Worm (Caenorhabditis elegans) whole organism, L3 larva: ENCODE results near the gene ZK899.3.

ENCODE experiments used
- aly-2 ChIP-seq: fragments of 150-350 bp; optimal IDR thresholded peaks from 2 replicates; lab custom pipeline; 2014; ENCODE audit warnings: missing biosample characterization, missing genetic modification characterization
- ama-1 ChIP-seq: fragments of 150-350 bp; optimal IDR thresholded peaks from 2 replicates; lab custom pipeline; 2018
- ceh-28 ChIP-seq: fragments of 150-350 bp; optimal IDR thresholded peaks from 2 replicates; lab custom pipeline; 2014; ENCODE audit warnings: missing biosample characterization, missing genetic modification reagents, missing genetic modification characterization
- ceh-9 ChIP-seq: sonication (generic microtip); optimal IDR thresholded peaks from 2 replicates; lab custom pipeline; 2018; ENCODE audit warnings: missing biosample characterization, missing genetic modification characterization
- egl-27 ChIP-seq: sonication (generic microtip); optimal IDR thresholded peaks from 4 replicates; lab custom pipeline; 2017; ENCODE audit warnings: missing biosample characterization, missing genetic modification reagents, missing genetic modification characterization
- elt-2 ChIP-seq: sonication (generic microtip); optimal IDR thresholded peaks from 2 replicates; lab custom pipeline; 2016; ENCODE audit warnings: missing genetic modification reagents, mild to moderate bottlenecking, missing genetic modification characterization, missing compliant biosample characterization
- mdl-1 ChIP-seq: fragments of 150-350 bp; optimal IDR thresholded peaks from 2 replicates; lab custom pipeline; 2014; ENCODE audit warnings: missing biosample characterization, missing genetic modification characterization
- nhr-11 ChIP-seq: fragments of 150-350 bp; optimal IDR thresholded peaks from 2 replicates; lab custom pipeline; 2014; ENCODE audit warnings: missing biosample characterization, missing genetic modification characterization
- nhr-23 ChIP-seq: fragments of 150-350 bp; optimal IDR thresholded peaks from 2 replicates; lab custom pipeline; 2014; ENCODE audit warnings: missing biosample characterization, missing genetic modification reagents, missing genetic modification characterization
- nhr-28 ChIP-seq: fragments of 150-350 bp; optimal IDR thresholded peaks from 2 replicates; lab custom pipeline; 2014; ENCODE audit warnings: missing biosample characterization, missing genetic modification characterization
- skn-1 ChIP-seq: fragments of 150-350 bp; optimal IDR thresholded peaks from 2 replicates; lab custom pipeline; 2014; ENCODE audit warnings: missing biosample characterization, missing genetic modification characterization
- zag-1 ChIP-seq: fragments of 150-350 bp; optimal IDR thresholded peaks from 2 replicates; lab custom pipeline; 2014; ENCODE audit warnings: missing biosample characterization, missing genetic modification characterization
- ztf-11 ChIP-seq: fragments of 150-350 bp; optimal IDR thresholded peaks from 2 replicates; lab custom pipeline; 2014; ENCODE audit warnings: missing biosample characterization, missing genetic modification characterization

DNA sequence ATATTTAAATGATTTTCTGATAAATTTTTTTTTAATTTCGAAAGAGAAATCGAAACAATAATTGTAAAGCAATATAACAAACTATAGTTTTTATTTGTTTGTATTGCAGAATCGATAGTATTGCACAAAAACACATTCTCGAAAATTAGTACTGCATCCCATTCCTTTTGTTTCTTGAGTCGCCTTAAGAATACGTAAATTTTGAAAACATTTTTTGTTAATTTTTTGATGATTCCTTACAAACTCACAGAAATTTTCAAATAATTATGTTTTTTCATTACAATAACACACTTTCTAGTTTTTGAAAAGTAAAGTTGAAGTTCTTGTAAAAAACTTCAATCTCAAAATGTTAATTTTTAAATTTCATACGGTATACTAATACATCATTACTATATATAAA lies 33.2 kb downstream of the ZK899.3 start:
- TF ChIP-seq nhr-23 (tag; lab: Kevin White, UChicago), result no peak
- TF ChIP-seq egl-27 (tag; lab: Kevin White, UChicago), result no peak
- no peak for TF ChIP-seq nhr-28 (tag; lab: Kevin White, UChicago)
- TF ChIP-seq ztf-11 (tag; lab: Kevin White, UChicago), result no peak
- TF ChIP-seq nhr-11 (tag; lab: Kevin White, UChicago), result no peak
- no peak for TF ChIP-seq skn-1
- TF ChIP-seq elt-2 (tag; lab: Kevin White, UChicago), result no peak
- no peak for TF ChIP-seq ceh-28 (tag; lab: Kevin White, UChicago)
- no peak for TF ChIP-seq ceh-9 (tag; lab: Kevin White, UChicago)
- no peak for TF ChIP-seq aly-2
- TF ChIP-seq zag-1 (tag; lab: Kevin White, UChicago), result no peak
- TF ChIP-seq ama-1, result no peak
- no peak for TF ChIP-seq mdl-1 (tag; lab: Kevin White, UChicago)
